Worm (Caenorhabditis elegans): Measurements from ENCODE around the gene Y67D8C.7.

Gene Y67D8C.7

ce11 chrIV:3038740-3039139 is 28.0 kb downstream of the Y67D8C.7 start:
- no peak for TF ChIP-seq unc-62 (GFP tag; optimal IDR thresholded peaks at IDR 0.05)
- no peak for TF ChIP-seq M03D4.4 (tag; optimal IDR thresholded peaks at IDR 0.05)
- TF ChIP-seq lin-13 (tag; optimal IDR thresholded peaks at IDR 0.05), result no peak
- no peak for TF ChIP-seq lsy-2 (tag; optimal IDR thresholded peaks at IDR 0.05)
- TF ChIP-seq unc-120 (tag; optimal IDR thresholded peaks at IDR 0.05; ENCODE audit: poor library complexity, severe bottlenecking), result no peak
- no peak for TF ChIP-seq unc-39 (tag; optimal IDR thresholded peaks at IDR 0.05)
- no peak for TF ChIP-seq cnd-1 (tag; optimal IDR thresholded peaks at IDR 0.05)
- TF ChIP-seq elt-3 (tag; optimal IDR thresholded peaks at IDR 0.05), result no peak
- TF ChIP-seq ham-2 (GFP tag; optimal IDR thresholded peaks at IDR 0.05), result no peak
- no peak for TF ChIP-seq nhr-12 (tag; optimal IDR thresholded peaks at IDR 0.05)
- no peak for TF ChIP-seq ceh-39 (tag; optimal IDR thresholded peaks at IDR 0.05)
- TF ChIP-seq lin-32 (GFP tag; optimal IDR thresholded peaks at IDR 0.05), result no peak
- no peak for TF ChIP-seq ces-1 (GFP tag; optimal IDR thresholded peaks at IDR 0.05)
- no peak for TF ChIP-seq nhr-237 (tag; optimal IDR thresholded peaks at IDR 0.05)
- TF ChIP-seq ceh-83 (GFP tag; optimal IDR thresholded peaks at IDR 0.05), result no peak
- no peak for TF ChIP-seq nhr-28 (tag; optimal IDR thresholded peaks at IDR 0.05)

ce11 chrIV:3037932-3038331 is 28.8 kb downstream of the Y67D8C.7 start:
- TF ChIP-seq ztf-11 (tag; optimal IDR thresholded peaks at IDR 0.05) (no peak), nhr-12 (tag; optimal IDR thresholded peaks at IDR 0.05) (no peak), unc-120 (tag; optimal IDR thresholded peaks at IDR 0.05; ENCODE audit: poor library complexity, severe bottlenecking) (no peak), nhr-237 (tag; optimal IDR thresholded peaks at IDR 0.05) (no peak)

ce11 chrIV:3035375-3035774 is 31.4 kb downstream of the Y67D8C.7 start:
- TF ChIP-seq unc-120 (tag; optimal IDR thresholded peaks at IDR 0.05; ENCODE audit: poor library complexity, severe bottlenecking) (no peak), ztf-11 (tag; optimal IDR thresholded peaks at IDR 0.05) (no peak), sem-2 (GFP tag; optimal IDR thresholded peaks at IDR 0.05) (no peak), elt-1 (tag; optimal IDR thresholded peaks at IDR 0.05; ENCODE audit: borderline replicate concordance, insufficient read depth) (no peak), M03D4.4 (tag; optimal IDR thresholded peaks at IDR 0.05) (no peak), ceh-83 (GFP tag; optimal IDR thresholded peaks at IDR 0.05) (no peak), unc-62 (GFP tag; optimal IDR thresholded peaks at IDR 0.05) (no peak), flh-1 (GFP tag; optimal IDR thresholded peaks at IDR 0.05) (no peak), ceh-43 (GFP tag; optimal IDR thresholded peaks at IDR 0.05) (no peak), sptf-1 (tag; optimal IDR thresholded peaks at IDR 0.05) (no peak), lin-32 (GFP tag; optimal IDR thresholded peaks at IDR 0.05) (no peak), mls-2 (tag; optimal IDR thresholded peaks at IDR 0.05) (no peak)

ce11 chrIV:3032020-3032419 is 34.7 kb downstream of the Y67D8C.7 start:
- TF ChIP-seq zip-8 (tag; optimal IDR thresholded peaks at IDR 0.05) (no peak), hlh-1 (tag; optimal IDR thresholded peaks at IDR 0.05) (no peak)

- TF ChIP-seq elt-3 (tag; optimal IDR thresholded peaks at IDR 0.05) (no peak), nhr-76 (tag; optimal IDR thresholded peaks at IDR 0.05) (no peak), unc-62 (GFP tag; optimal IDR thresholded peaks at IDR 0.05) (peak; percentile 27), blmp-1 (tag; optimal IDR thresholded peaks at IDR 0.05) (no peak), elt-1 (tag; optimal IDR thresholded peaks at IDR 0.05; ENCODE audit: borderline replicate concordance, insufficient read depth) (no peak), hlh-1 (tag; optimal IDR thresholded peaks at IDR 0.05) (peak; percentile 76), unc-120 (tag; optimal IDR thresholded peaks at IDR 0.05; ENCODE audit: poor library complexity, severe bottlenecking) (peak; percentile 68), nhr-28 (tag; optimal IDR thresholded peaks at IDR 0.05) (no peak)
These were observed 36.9 kb downstream of the Y67D8C.7 start for ce11 chrIV:3029882-3030281.

ce11 chrIV:3028842-3029241 is 37.9 kb downstream of the Y67D8C.7 start, which contains the start of gene ndnf-1:
Gene ndnf-1 (minus strand): TSS chrIV:3028942.
- TF ChIP-seq ceh-39 (tag; optimal IDR thresholded peaks at IDR 0.05), result no peak

DNA sequence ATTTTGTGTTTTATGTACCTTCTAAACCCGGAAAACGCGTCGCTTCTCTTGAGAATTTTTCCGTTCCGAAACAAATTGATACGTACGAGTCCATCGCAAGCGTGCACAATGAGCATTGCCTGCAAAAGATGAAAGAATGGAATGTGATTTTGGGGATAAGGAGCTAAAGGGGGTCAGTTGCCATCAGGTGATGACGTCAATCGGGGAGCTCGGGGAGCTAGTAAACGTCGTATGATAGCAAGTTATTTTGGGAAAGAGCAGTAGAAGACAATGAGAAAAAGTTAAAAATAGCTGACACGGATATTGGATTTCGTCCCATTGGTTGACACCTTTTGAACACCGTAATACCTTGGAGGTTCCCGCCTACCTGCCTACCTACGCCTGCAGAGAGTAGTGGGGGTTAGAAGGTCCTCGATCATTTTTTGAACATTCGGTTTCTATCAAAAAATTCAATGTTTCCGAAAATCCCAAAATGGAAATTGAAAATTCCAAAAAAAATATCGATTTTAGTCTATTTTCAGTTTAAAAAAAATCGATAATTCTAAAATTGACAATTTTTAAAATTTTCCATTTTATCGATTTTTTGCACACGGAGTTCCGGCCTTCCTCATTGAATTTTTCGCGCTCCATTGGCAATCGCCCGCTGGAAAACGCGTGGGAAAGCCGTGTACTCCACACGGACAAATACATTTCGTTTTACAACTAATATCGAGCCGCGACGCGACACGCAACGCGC is 40.7 kb downstream of the Y67D8C.7 start:
- TF ChIP-seq flh-1 (GFP tag; optimal IDR thresholded peaks at IDR 0.05) (no peak), ceh-39 (tag; optimal IDR thresholded peaks at IDR 0.05) (no peak), drap-1 (GFP tag; optimal IDR thresholded peaks at IDR 0.05) (no peak), zip-8 (tag; optimal IDR thresholded peaks at IDR 0.05) (no peak), unc-39 (tag; optimal IDR thresholded peaks at IDR 0.05) (no peak), nhr-76 (tag; optimal IDR thresholded peaks at IDR 0.05) (no peak), lin-13 (tag; optimal IDR thresholded peaks at IDR 0.05) (no peak), nhr-28 (tag; optimal IDR thresholded peaks at IDR 0.05) (no peak)
